Worm (Caenorhabditis elegans) whole organism, mixed stage, embryonic: ENCODE data around the gene hsp-16.41.

Source experiments
- ham-2 ChIP-seq: fragments of 200-800 bp; sonication (Bioruptor generic); optimal IDR thresholded peaks from 2 replicates; lab custom pipeline; 2018; ENCODE audit warnings: mild to moderate bottlenecking, missing genetic modification characterization, missing compliant biosample characterization
- lin-13 ChIP-seq: fragments of 150-350 bp; optimal IDR thresholded peaks from 2 replicates; lab custom pipeline; 2014; ENCODE audit warnings: missing biosample characterization, missing genetic modification characterization

- TF ChIP-seq lin-13 (tag; lab: Kevin White, UChicago) (no peak), ham-2 (no peak)
Observed at ce11 chrV:1773120-1773519, 31.9 kb upstream of the hsp-16.41 start.
